Worm (Caenorhabditis elegans) whole organism, late embryonic: ENCODE measurements around the gene irg-6.

ENCODE experiments used
- ahr-1 ChIP-seq: sonication (generic microtip); optimal IDR thresholded peaks from 2 replicates; lab custom pipeline; 2016; ENCODE audit warnings: missing genetic modification characterization, missing compliant biosample characterization
- ama-1 ChIP-seq: fragments of 150-350 bp; optimal IDR thresholded peaks from 2 replicates; lab custom pipeline; 2014
- ceh-22 ChIP-seq: sonication (generic microtip); optimal IDR thresholded peaks from 2 replicates; lab custom pipeline; 2017; ENCODE audit warnings: missing biosample characterization, missing genetic modification characterization
- ceh-34 ChIP-seq: sonication (generic microtip); optimal IDR thresholded peaks from 2 replicates; lab custom pipeline; 2016; ENCODE audit warnings: mild to moderate bottlenecking, missing genetic modification characterization, missing compliant biosample characterization
- dmd-4 ChIP-seq: sonication (generic microtip); optimal IDR thresholded peaks from 2 replicates; lab custom pipeline; 2016; ENCODE audit warnings: borderline replicate concordance, missing genetic modification characterization, missing compliant biosample characterization
- dve-1 ChIP-seq: sonication (generic microtip); optimal IDR thresholded peaks from 2 replicates; lab custom pipeline; 2017; ENCODE audit warnings: antibody characterized with exemption, mild to moderate bottlenecking, missing genetic modification characterization, missing compliant biosample characterization
- hlh-6 ChIP-seq: sonication (generic microtip); optimal IDR thresholded peaks from 2 replicates; lab custom pipeline; 2016; ENCODE audit warnings: missing genotype, missing genetic modification characterization, missing compliant biosample characterization
- hlh-8 ChIP-seq: sonication (generic microtip); optimal IDR thresholded peaks from 2 replicates; lab custom pipeline; 2016; ENCODE audit warnings: missing genotype, missing genetic modification characterization, missing compliant biosample characterization
- odd-2 ChIP-seq: sonication (generic microtip); optimal IDR thresholded peaks from 2 replicates; lab custom pipeline; 2017; ENCODE audit warnings: antibody characterized with exemption, mild to moderate bottlenecking, missing genetic modification characterization, missing compliant biosample characterization
- pqm-1 ChIP-seq: sonication (generic microtip); optimal IDR thresholded peaks from 2 replicates; lab custom pipeline; 2016; ENCODE audit warnings: missing genetic modification characterization, missing compliant biosample characterization
- pros-1 ChIP-seq: fragments of 150-350 bp; optimal IDR thresholded peaks from 2 replicates; lab custom pipeline; 2014; ENCODE audit warnings: missing biosample characterization, missing genetic modification reagents, missing genetic modification characterization
- rnt-1 ChIP-seq: sonication (generic microtip); optimal IDR thresholded peaks from 2 replicates; lab custom pipeline; 2016; ENCODE audit warnings: missing genetic modification characterization, missing compliant biosample characterization
- unc-42 ChIP-seq: sonication (generic microtip); optimal IDR thresholded peaks from 2 replicates; lab custom pipeline; 2016; ENCODE audit warnings: missing genotype, missing genetic modification characterization, missing compliant biosample characterization

- TF ChIP-seq pqm-1 (tag; lab: Kevin White, UChicago) (no peak), dmd-4 (tag; lab: Kevin White, UChicago) (no peak), hlh-6 (tag; lab: Kevin White, UChicago) (no peak), ceh-34 (tag; lab: Kevin White, UChicago) (no peak), rnt-1 (tag; lab: Kevin White, UChicago) (no peak), ahr-1 (tag; lab: Kevin White, UChicago) (no peak), unc-42 (no peak), ama-1 (lab: Kevin White, UChicago) (no peak), dve-1 (no peak), pros-1 (tag; lab: Kevin White, UChicago) (no peak), ceh-22 (no peak), hlh-8 (no peak), odd-2 (tag; lab: Kevin White, UChicago) (no peak)
These were observed 13.2 kb downstream of the irg-6 start for ce11 chrIV:12901602-12902001.
